Worm (Caenorhabditis elegans) whole organism, mixed stage, embryonic: ENCODE results near the gene Y43F8B.29.

Experiments
- M03D4.4 ChIP-seq: sonication (generic microtip); optimal IDR thresholded peaks from 2 replicates; lab custom pipeline; 2017; ENCODE audit warnings: mild to moderate bottlenecking, missing genetic modification characterization, missing compliant biosample characterization
- bed-3 ChIP-seq: fragments of 200-800 bp; sonication (Bioruptor generic); optimal IDR thresholded peaks from 3 replicates; lab custom pipeline; 2018; ENCODE audit warnings: mild to moderate bottlenecking, missing genetic modification characterization, moderate library complexity, missing compliant biosample characterization
- blmp-1 ChIP-seq: fragments of 150-350 bp; optimal IDR thresholded peaks from 2 replicates; lab custom pipeline; 2014; ENCODE audit warnings: missing biosample characterization, missing genetic modification characterization
- ceh-39 ChIP-seq: fragments of 150-350 bp; optimal IDR thresholded peaks from 2 replicates; lab custom pipeline; 2014; ENCODE audit warnings: missing biosample characterization, missing genetic modification characterization
- ceh-43 ChIP-seq: fragments of 200-800 bp; sonication (Bioruptor generic); optimal IDR thresholded peaks from 2 replicates; lab custom pipeline; 2018; ENCODE audit warnings: mild to moderate bottlenecking, missing genetic modification characterization, moderate library complexity, missing compliant biosample characterization
- ces-1 ChIP-seq: fragments of 150-350 bp; optimal IDR thresholded peaks from 2 replicates; lab custom pipeline; 2014; ENCODE audit warnings: missing biosample characterization, missing genetic modification reagents, missing genetic modification characterization
- cnd-1 ChIP-seq: fragments of 200-800 bp; sonication (Bioruptor generic); optimal IDR thresholded peaks from 2 replicates; lab custom pipeline; 2018; ENCODE audit warnings: mild to moderate bottlenecking, missing genetic modification characterization, missing compliant biosample characterization
- drap-1 ChIP-seq: fragments of 200-800 bp; sonication (Bioruptor generic); optimal IDR thresholded peaks from 3 replicates; lab custom pipeline; 2018; ENCODE audit warnings: mild to moderate bottlenecking, missing genetic modification characterization, missing compliant biosample characterization
- elt-1 ChIP-seq: sonication (generic microtip); optimal IDR thresholded peaks from 2 replicates; lab custom pipeline; 2017; ENCODE audit warnings: missing genetic modification characterization, mild to moderate bottlenecking, missing compliant biosample characterization, antibody characterized with exemption, moderate library complexity, borderline replicate concordance; ENCODE audit not compliant: insufficient read depth
- flh-1 ChIP-seq: fragments of 200-800 bp; sonication (Bioruptor generic); optimal IDR thresholded peaks from 2 replicates; lab custom pipeline; 2018; ENCODE audit warnings: mild to moderate bottlenecking, missing genetic modification characterization, moderate library complexity, missing compliant biosample characterization
- ham-2 ChIP-seq: fragments of 200-800 bp; sonication (Bioruptor generic); optimal IDR thresholded peaks from 2 replicates; lab custom pipeline; 2018; ENCODE audit warnings: mild to moderate bottlenecking, missing genetic modification characterization, missing compliant biosample characterization
- hlh-1 ChIP-seq: fragments of 150-350 bp; optimal IDR thresholded peaks from 2 replicates; lab custom pipeline; 2014; ENCODE audit warnings: missing biosample characterization, missing genetic modification reagents, missing genetic modification characterization
- lin-13 ChIP-seq: fragments of 150-350 bp; optimal IDR thresholded peaks from 2 replicates; lab custom pipeline; 2014; ENCODE audit warnings: missing biosample characterization, missing genetic modification characterization
- lin-32 ChIP-seq: fragments of 200-800 bp; sonication (Bioruptor generic); optimal IDR thresholded peaks from 2 replicates; lab custom pipeline; 2018; ENCODE audit warnings: mild to moderate bottlenecking, missing genetic modification characterization, missing compliant biosample characterization
- lsy-2 ChIP-seq: fragments of 150-350 bp; optimal IDR thresholded peaks from 2 replicates; lab custom pipeline; 2014; ENCODE audit warnings: missing biosample characterization, missing genetic modification characterization
- mab-5 ChIP-seq: fragments of 150-350 bp; optimal IDR thresholded peaks from 2 replicates; lab custom pipeline; 2014; ENCODE audit warnings: missing biosample characterization, missing genetic modification characterization
- mep-1 ChIP-seq: fragments of 150-350 bp; optimal IDR thresholded peaks from 2 replicates; lab custom pipeline; 2017; ENCODE audit warnings: missing biosample characterization, missing genetic modification reagents, missing genetic modification characterization, inconsistent platforms
- nhr-12 ChIP-seq: fragments of 150-350 bp; optimal IDR thresholded peaks from 2 replicates; lab custom pipeline; 2014; ENCODE audit warnings: missing biosample characterization, missing genetic modification characterization
- nhr-237 ChIP-seq: fragments of 150-350 bp; optimal IDR thresholded peaks from 2 replicates; lab custom pipeline; 2014; ENCODE audit warnings: missing biosample characterization, missing genetic modification characterization
- nhr-28 ChIP-seq: fragments of 150-350 bp; optimal IDR thresholded peaks from 2 replicates; lab custom pipeline; 2014; ENCODE audit warnings: missing biosample characterization, missing genetic modification characterization
- nhr-76 ChIP-seq: sonication (generic microtip); optimal IDR thresholded peaks from 2 replicates; lab custom pipeline; 2017; ENCODE audit warnings: missing biosample characterization, missing genetic modification characterization
- pha-4 ChIP-seq: fragments of 150-350 bp; optimal IDR thresholded peaks from 2 replicates; lab custom pipeline; 2018; ENCODE audit warnings: missing biosample characterization, missing genetic modification reagents, missing genetic modification characterization
- sptf-1 ChIP-seq: sonication (generic microtip); optimal IDR thresholded peaks from 2 replicates; lab custom pipeline; 2017; ENCODE audit warnings: mild to moderate bottlenecking, missing genetic modification characterization, moderate library complexity, missing compliant biosample characterization
- tbx-8 ChIP-seq: fragments of 200-800 bp; sonication (Bioruptor generic); optimal IDR thresholded peaks from 2 replicates; lab custom pipeline; 2018; ENCODE audit warnings: mild to moderate bottlenecking, missing genetic modification characterization, moderate library complexity, missing compliant biosample characterization
- unc-120 ChIP-seq: sonication (generic microtip); optimal IDR thresholded peaks from 2 replicates; lab custom pipeline; 2017; ENCODE audit warnings: missing genetic modification characterization, missing compliant biosample characterization; ENCODE audit not compliant: poor library complexity, severe bottlenecking
- unc-39 ChIP-seq: fragments of 150-350 bp; optimal IDR thresholded peaks from 2 replicates; lab custom pipeline; 2014; ENCODE audit warnings: missing biosample characterization, missing genetic modification characterization
- unc-62 ChIP-seq: fragments of 150-350 bp; optimal IDR thresholded peaks from 2 replicates; lab custom pipeline; 2014; ENCODE audit warnings: missing biosample characterization, missing genetic modification reagents, missing genetic modification characterization
- zip-8 ChIP-seq: fragments of 150-350 bp; optimal IDR thresholded peaks from 2 replicates; lab custom pipeline; 2014; ENCODE audit warnings: missing biosample characterization, missing genetic modification characterization
- ztf-11 ChIP-seq: fragments of 150-350 bp; optimal IDR thresholded peaks from 2 replicates; lab custom pipeline; 2014; ENCODE audit warnings: missing biosample characterization, missing genetic modification characterization

The Y43F8B.29 gene

DNA sequence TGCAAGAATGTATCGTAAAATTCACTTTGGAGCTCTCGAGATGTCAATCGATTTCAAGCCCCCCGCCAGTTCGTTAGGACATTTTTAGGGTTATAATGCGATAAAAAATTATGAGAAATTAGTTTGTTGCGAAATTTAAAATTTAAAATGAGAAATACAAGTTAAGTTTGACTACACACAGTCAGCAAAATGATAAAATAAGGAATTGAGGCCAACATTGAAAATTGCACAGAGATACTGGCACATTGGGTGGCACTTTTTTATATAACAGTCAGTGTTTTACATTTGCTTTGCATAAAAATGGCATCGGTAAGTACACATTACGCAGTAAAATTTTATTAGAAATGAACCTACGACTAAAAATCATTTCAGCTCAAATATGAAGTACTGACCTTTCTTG, 23.3 kb upstream of the Y43F8B.29 start, which contains the start of gene Y43F8B.12:
Y43F8B.12 (plus strand) TSS at position 301 of the 400 bp plus-strand sequence.
- no peak for TF ChIP-seq cnd-1
- TF ChIP-seq tbx-8 (GFP tag; lab: Kevin White, UChicago): no peak
- no peak for TF ChIP-seq nhr-28 (tag; lab: Kevin White, UChicago)
- TF ChIP-seq lin-13 (tag; lab: Kevin White, UChicago): no peak
- TF ChIP-seq ztf-11 (tag; lab: Kevin White, UChicago): no peak

DNA sequence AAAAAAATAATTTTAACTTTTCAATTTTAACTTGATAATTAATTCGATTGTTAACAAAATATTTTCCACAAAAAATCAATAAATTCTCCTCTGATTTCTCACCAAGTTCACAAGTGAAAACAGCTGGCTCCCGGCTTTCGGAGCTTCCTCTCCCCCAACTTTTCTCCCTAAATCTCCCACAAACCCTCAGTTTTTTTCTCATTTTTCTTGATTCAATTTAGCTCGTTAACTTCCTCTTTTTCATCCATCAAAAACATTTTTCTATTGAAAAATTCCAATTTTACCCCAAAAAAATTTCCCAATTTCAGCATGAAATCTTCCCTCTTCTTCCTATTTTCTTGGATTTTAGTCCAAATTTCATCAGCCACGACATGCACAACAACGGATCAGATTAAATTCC, 21.0 kb upstream of the Y43F8B.29 start, which contains the start of gene Y43F8B.11:
Y43F8B.11 (plus strand) TSS at position 301 of the 400 bp plus-strand sequence.
- TF ChIP-seq lin-13 (tag; lab: Kevin White, UChicago) (no peak), ces-1 (GFP tag; lab: Kevin White, UChicago) (no peak), unc-62 (GFP tag; lab: Kevin White, UChicago) (no peak), nhr-76 (tag; lab: Kevin White, UChicago) (no peak), ztf-11 (tag; lab: Kevin White, UChicago) (no peak), nhr-237 (no peak), ham-2 (GFP tag; lab: Kevin White, UChicago) (no peak), zip-8 (tag; lab: Kevin White, UChicago) (no peak), M03D4.4 (no peak), flh-1 (no peak), elt-1 (tag; lab: Kevin White, UChicago) (no peak), drap-1 (GFP tag; lab: Kevin White, UChicago) (no peak)

DNA sequence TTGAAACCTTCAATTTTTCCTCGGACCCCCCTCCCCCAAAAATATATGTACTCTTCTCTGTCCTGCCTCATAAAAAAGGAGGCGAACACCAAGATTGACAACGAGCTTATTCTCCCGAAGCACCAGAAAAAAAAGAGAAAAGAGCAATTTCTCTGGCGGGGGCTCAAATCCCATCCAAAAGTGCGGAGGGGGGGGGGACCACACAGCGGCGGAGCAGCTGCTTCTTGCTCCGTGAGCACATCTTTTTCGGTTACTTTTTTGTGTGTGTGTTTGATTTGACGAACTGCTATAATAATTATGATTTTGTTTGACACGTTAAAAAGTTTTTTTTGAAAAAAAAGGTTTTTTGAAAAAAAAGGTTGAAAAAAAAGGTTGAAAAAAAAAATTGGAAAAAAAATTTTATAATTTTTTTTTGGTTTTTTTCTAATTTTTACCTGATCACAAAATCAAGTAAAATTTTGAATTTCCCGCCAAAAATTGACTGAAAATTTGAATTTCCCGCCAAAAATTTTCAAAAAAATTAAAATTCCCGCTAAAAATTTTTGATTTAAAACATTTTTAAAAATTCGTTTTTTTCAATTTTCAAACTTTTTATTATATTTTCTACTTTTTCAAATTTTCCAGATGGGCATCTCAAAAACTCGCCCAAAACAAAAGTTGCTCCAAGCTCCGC, 17.4 kb upstream of the Y43F8B.29 start, which contains the start of gene Y43F8B.10:
Y43F8B.10 (plus strand) TSS at position 623 of the 673 bp plus-strand sequence.
- no peak for TF ChIP-seq ztf-11 (tag; lab: Kevin White, UChicago)
- no peak for TF ChIP-seq zip-8 (tag; lab: Kevin White, UChicago)
- TF ChIP-seq tbx-8 (GFP tag; lab: Kevin White, UChicago): no peak
- no peak for TF ChIP-seq ceh-43 (GFP tag; lab: Kevin White, UChicago)
- TF ChIP-seq sptf-1: no peak
- peak; percentile 64 for TF ChIP-seq hlh-1 (tag; lab: Kevin White, UChicago)
- no peak for TF ChIP-seq bed-3 (GFP tag; lab: Kevin White, UChicago)
- TF ChIP-seq unc-120 (tag; lab: Kevin White, UChicago): peak; percentile 29
- no peak for TF ChIP-seq mep-1 (tag; lab: Kevin White, UChicago)
- no peak for TF ChIP-seq lin-32
- TF ChIP-seq ceh-39 (tag; lab: Kevin White, UChicago): no peak

DNA sequence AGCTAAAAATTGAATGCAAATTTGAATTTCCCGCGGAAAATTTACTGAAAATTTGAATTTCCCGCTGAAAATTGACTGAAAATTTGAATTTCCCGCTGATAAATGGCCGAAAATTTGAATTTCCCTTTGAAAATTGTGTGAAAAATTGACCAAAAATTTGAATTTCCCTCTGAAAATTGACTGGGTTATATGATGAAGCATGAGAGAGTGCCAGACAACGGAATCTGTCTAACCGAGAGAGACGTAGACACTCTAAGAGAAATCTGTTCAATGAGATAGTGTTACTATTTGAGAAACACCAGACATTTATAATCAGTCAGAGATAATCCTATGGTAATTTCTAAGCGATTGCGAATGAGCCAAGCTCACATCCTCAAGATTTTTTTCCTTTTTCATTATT, 14.1 kb upstream of the Y43F8B.29 start:
- TF ChIP-seq lsy-2 (tag; lab: Kevin White, UChicago): no peak
- no peak for TF ChIP-seq sptf-1
- TF ChIP-seq unc-39 (tag; lab: Kevin White, UChicago): no peak
- no peak for TF ChIP-seq ceh-43 (GFP tag; lab: Kevin White, UChicago)
- TF ChIP-seq unc-62 (GFP tag; lab: Kevin White, UChicago): no peak
- no peak for TF ChIP-seq M03D4.4
- no peak for TF ChIP-seq elt-1 (tag; lab: Kevin White, UChicago)
- TF ChIP-seq mab-5: no peak
- no peak for TF ChIP-seq lin-32

DNA sequence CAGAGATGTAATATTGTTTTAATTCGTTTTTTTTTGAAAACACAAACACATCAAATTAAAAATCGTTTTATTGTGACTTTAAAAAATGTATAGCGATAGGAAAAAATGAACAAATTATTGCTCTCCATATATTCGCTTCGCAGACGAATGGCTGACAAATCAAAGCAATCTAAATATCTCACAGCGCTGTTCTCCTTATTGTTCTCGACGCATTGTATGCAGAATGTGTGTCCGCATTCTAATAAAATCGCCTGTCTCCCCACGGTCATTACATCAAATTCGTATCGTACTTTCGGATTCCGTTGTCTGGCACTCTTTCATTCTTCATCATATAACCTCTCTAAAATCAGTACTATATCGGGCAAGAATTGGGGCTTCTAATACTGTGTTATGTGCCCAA, 13.6 kb upstream of the Y43F8B.29 start, which contains the start of gene Y43F8B.9:
Y43F8B.9 (plus strand) TSS at position 301 of the 400 bp plus-strand sequence.
- TF ChIP-seq lsy-2 (tag; lab: Kevin White, UChicago): no peak
- TF ChIP-seq nhr-237: no peak
- TF ChIP-seq nhr-12 (tag; lab: Kevin White, UChicago): no peak
- no peak for TF ChIP-seq unc-39 (tag; lab: Kevin White, UChicago)
- TF ChIP-seq pha-4 (tag; lab: Kevin White, UChicago): no peak
- no peak for TF ChIP-seq nhr-76 (tag; lab: Kevin White, UChicago)
- no peak for TF ChIP-seq elt-1 (tag; lab: Kevin White, UChicago)
- no peak for TF ChIP-seq zip-8 (tag; lab: Kevin White, UChicago)
- TF ChIP-seq ces-1 (GFP tag; lab: Kevin White, UChicago): no peak
- TF ChIP-seq mab-5: no peak
- no peak for TF ChIP-seq M03D4.4
- TF ChIP-seq unc-120 (tag; lab: Kevin White, UChicago): no peak
- no peak for TF ChIP-seq tbx-8 (GFP tag; lab: Kevin White, UChicago)
- TF ChIP-seq ceh-39 (tag; lab: Kevin White, UChicago): no peak
- TF ChIP-seq blmp-1: no peak
- no peak for TF ChIP-seq drap-1 (GFP tag; lab: Kevin White, UChicago)
- TF ChIP-seq sptf-1: no peak
- TF ChIP-seq ztf-11 (tag; lab: Kevin White, UChicago): no peak
- no peak for TF ChIP-seq unc-62 (GFP tag; lab: Kevin White, UChicago)
- no peak for TF ChIP-seq lin-13 (tag; lab: Kevin White, UChicago)
